Fruit fly (Drosophila melanogaster) whole organism, prepupa: Measurements from ENCODE around the gene ago.

Experiments
- Blimp-1 ChIP-seq: fragments of 200-800 bp; sonication (Bioruptor generic); optimal IDR thresholded peaks from 3 replicates; lab custom pipeline; 2017; ENCODE audit warnings: missing biosample characterization, missing genetic modification characterization, mild to moderate bottlenecking, moderate library complexity, missing genetic modification reagents
- CG10631 ChIP-seq: fragments of 200-800 bp; sonication (Bioruptor generic); optimal IDR thresholded peaks from 2 replicates; lab custom pipeline; 2016; ENCODE audit warnings: missing biosample characterization, missing genetic modification characterization
- CG11902 ChIP-seq: fragments of 200-800 bp; sonication (Bioruptor generic); optimal IDR thresholded peaks from 3 replicates; lab custom pipeline; 2016; ENCODE audit warnings: missing biosample characterization, missing genetic modification characterization
- CG16779 ChIP-seq: fragments of 200-800 bp; sonication (Bioruptor generic); optimal IDR thresholded peaks from 3 replicates; lab custom pipeline; 2017; ENCODE audit warnings: missing biosample characterization, mild to moderate bottlenecking, missing genetic modification characterization
- CG3032 ChIP-seq: fragments of 200-800 bp; optimal IDR thresholded peaks from 2 replicates; lab custom pipeline; 2019; ENCODE audit warnings: missing biosample characterization, mild to moderate bottlenecking, missing genetic modification characterization, moderate library complexity
- CG31627 ChIP-seq: fragments of 200-800 bp; sonication (Bioruptor generic); optimal IDR thresholded peaks from 3 replicates; lab custom pipeline; 2016; ENCODE audit warnings: missing biosample characterization, missing genetic modification characterization
- CG32006 ChIP-seq: fragments of 200-800 bp; sonication (Bioruptor generic); optimal IDR thresholded peaks from 3 replicates; lab custom pipeline; 2017; ENCODE audit warnings: missing biosample characterization, mild to moderate bottlenecking, missing genetic modification characterization
- CG34406 ChIP-seq: fragments of 200-800 bp; sonication (Bioruptor generic); optimal IDR thresholded peaks from 3 replicates; lab custom pipeline; 2016; ENCODE audit warnings: missing biosample characterization, missing genetic modification characterization
- CG3919 ChIP-seq: fragments of 200-800 bp; sonication (Bioruptor generic); optimal IDR thresholded peaks from 3 replicates; lab custom pipeline; 2016; ENCODE audit warnings: missing biosample characterization, missing genetic modification characterization
- CG4318 ChIP-seq: fragments of 200-800 bp; sonication (Bioruptor generic); optimal IDR thresholded peaks from 3 replicates; lab custom pipeline; 2017; ENCODE audit warnings: missing biosample characterization, mild to moderate bottlenecking, missing genetic modification characterization
- CG6163 ChIP-seq: fragments of 200-800 bp; sonication (Bioruptor generic); IDR thresholded peaks from 3 replicates; pipeline ENCODE4 v1.3.6; 2022; ENCODE audit warnings: missing biosample characterization, missing genetic modification characterization
- CG6276 ChIP-seq: fragments of 200-800 bp; sonication (Bioruptor generic); optimal IDR thresholded peaks from 2 replicates; lab custom pipeline; 2017; ENCODE audit warnings: missing biosample characterization, mild to moderate bottlenecking, missing genetic modification characterization
- CG6792 ChIP-seq: fragments of 200-800 bp; sonication (Bioruptor generic); optimal IDR thresholded peaks from 3 replicates; lab custom pipeline; 2016; ENCODE audit warnings: missing biosample characterization, missing genetic modification characterization
- CG7368 ChIP-seq: fragments of 200-800 bp; sonication (Bioruptor generic); optimal IDR thresholded peaks from 3 replicates; lab custom pipeline; 2016; ENCODE audit warnings: missing biosample characterization, missing genetic modification characterization
- CG8319 ChIP-seq: fragments of 200-800 bp; sonication (Bioruptor generic); optimal IDR thresholded peaks from 3 replicates; lab custom pipeline; 2016; ENCODE audit warnings: missing biosample characterization, missing genetic modification characterization
- CG9139 ChIP-seq: fragments of 200-800 bp; sonication (Bioruptor generic); optimal IDR thresholded peaks from 3 replicates; lab custom pipeline; 2017; ENCODE audit warnings: missing biosample characterization, mild to moderate bottlenecking, missing genetic modification characterization
- Eip75B ChIP-seq: fragments of 200-800 bp; sonication (Bioruptor generic); optimal IDR thresholded peaks from 3 replicates; lab custom pipeline; 2016; ENCODE audit warnings: missing biosample characterization, missing genetic modification characterization
- Eip78C ChIP-seq: fragments of 200-800 bp; sonication (Bioruptor generic); peaks from one replicate; lab custom pipeline; 2016; ENCODE audit warnings: missing biosample characterization, missing genetic modification characterization
- Eip93F ChIP-seq: fragments of 200-800 bp; sonication (Bioruptor generic); optimal IDR thresholded peaks from 2 replicates; lab custom pipeline; 2016; ENCODE audit warnings: missing biosample characterization, mild to moderate bottlenecking, missing genetic modification characterization
- Ets21C ChIP-seq: fragments of 200-800 bp; sonication (Bioruptor generic); optimal IDR thresholded peaks from 3 replicates; lab custom pipeline; 2016; ENCODE audit warnings: missing biosample characterization, missing genetic modification characterization
- Ets96B ChIP-seq: fragments of 200-800 bp; optimal IDR thresholded peaks from 2 replicates; lab custom pipeline; 2019; ENCODE audit warnings: missing biosample characterization, mild to moderate bottlenecking, missing genetic modification characterization, moderate library complexity
- Hr39 ChIP-seq: fragments of 200-800 bp; sonication (Bioruptor generic); optimal IDR thresholded peaks from 2 replicates; lab custom pipeline; 2016; ENCODE audit warnings: missing biosample characterization, missing genetic modification characterization
- Hr4 ChIP-seq: fragments of 200-800 bp; sonication (Bioruptor generic); optimal IDR thresholded peaks from 3 replicates; lab custom pipeline; 2016; ENCODE audit warnings: missing biosample characterization, missing genetic modification characterization
- Lpt ChIP-seq: fragments of 200-800 bp; sonication (Bioruptor generic); optimal IDR thresholded peaks from 3 replicates; lab custom pipeline; 2016; ENCODE audit warnings: missing biosample characterization, missing genetic modification characterization
- Sox14 ChIP-seq: fragments of 200-800 bp; sonication (Bioruptor generic); optimal IDR thresholded peaks from 3 replicates; lab custom pipeline; 2016; ENCODE audit warnings: missing biosample characterization, missing genetic modification characterization
- achi ChIP-seq: fragments of 200-800 bp; sonication (Bioruptor generic); optimal IDR thresholded peaks from 3 replicates; lab custom pipeline; 2016; ENCODE audit warnings: missing biosample characterization, missing genetic modification characterization
- acj6 ChIP-seq: fragments of 200-800 bp; sonication (Bioruptor generic); optimal IDR thresholded peaks from 3 replicates; lab custom pipeline; 2016; ENCODE audit warnings: missing biosample characterization, missing genetic modification characterization
- cyc ChIP-seq: fragments of 200-800 bp; sonication (Bioruptor generic); optimal IDR thresholded peaks from 3 replicates; lab custom pipeline; 2016; ENCODE audit warnings: missing biosample characterization, missing genetic modification characterization
- dsx ChIP-seq: fragments of 200-800 bp; optimal IDR thresholded peaks from 3 replicates; lab custom pipeline; 2019; ENCODE audit warnings: missing biosample characterization, mild to moderate bottlenecking, missing genetic modification characterization, moderate library complexity; ENCODE audit not compliant: poor library complexity, severe bottlenecking
- eg ChIP-seq: fragments of 200-800 bp; sonication (Bioruptor generic); IDR thresholded peaks from 3 replicates; pipeline ENCODE4 v1.3.6; 2022; ENCODE audit warnings: missing biosample characterization, missing genetic modification characterization
- fd59A ChIP-seq: fragments of 200-800 bp; sonication (Bioruptor generic); optimal IDR thresholded peaks from 2 replicates; lab custom pipeline; 2017; ENCODE audit warnings: missing biosample characterization, mild to moderate bottlenecking, missing genetic modification characterization, missing genetic modification reagents
- fkh ChIP-seq: fragments of 200-800 bp; sonication (Bioruptor generic); optimal IDR thresholded peaks from 3 replicates; lab custom pipeline; 2017; ENCODE audit warnings: missing biosample characterization, mild to moderate bottlenecking, missing genetic modification characterization, moderate library complexity
- net ChIP-seq: fragments of 200-800 bp; sonication (Bioruptor generic); optimal IDR thresholded peaks from 3 replicates; lab custom pipeline; 2016; ENCODE audit warnings: missing biosample characterization, missing genetic modification characterization
- salr ChIP-seq, 2 experiments: fragments of 200-800 bp; sonication (Bioruptor generic); optimal IDR thresholded peaks; 3 replicates each; lab custom pipeline; 2016 to 2018; ENCODE audit warnings: missing biosample characterization in 2 of 2, missing genetic modification characterization in 2 of 2, mild to moderate bottlenecking in 1 of 2
- spab ChIP-seq: fragments of 200-800 bp; sonication (Bioruptor generic); optimal IDR thresholded peaks from 2 replicates; lab custom pipeline; 2017; ENCODE audit warnings: missing biosample characterization, mild to moderate bottlenecking, missing genetic modification characterization, missing genetic modification reagents
- ss ChIP-seq, 2 experiments: fragments of 200-800 bp; sonication (Bioruptor generic); optimal IDR thresholded peaks; 2 replicates in 1 of 2; 3 replicates in 1 of 2; lab custom pipeline; 2017 to 2018; ENCODE audit warnings: mild to moderate bottlenecking in 2 of 2, missing biosample characterization in 2 of 2, missing genetic modification characterization in 2 of 2, moderate library complexity in 1 of 2
- svp ChIP-seq: fragments of 200-800 bp; sonication (Bioruptor generic); peaks from one replicate; lab custom pipeline; 2016; ENCODE audit warnings: missing biosample characterization, missing genetic modification characterization
- topi ChIP-seq: fragments of 200-800 bp; sonication (Bioruptor generic); optimal IDR thresholded peaks from 3 replicates; lab custom pipeline; 2016; ENCODE audit warnings: missing biosample characterization, missing genetic modification characterization
- vri ChIP-seq: fragments of 200-800 bp; sonication (Bioruptor generic); optimal IDR thresholded peaks from 3 replicates; lab custom pipeline; 2016; ENCODE audit warnings: missing biosample characterization, mild to moderate bottlenecking, missing genetic modification characterization

The ago gene

dm6 chr3L:4259102-4259558 lies 5.0 kb upstream of the ago start, which contains the start of the genes CG15011 and CG1309 (continued):
- TF ChIP-seq fd59A (peak; percentile 57), Eip75B (GFP tag; lab: Kevin White, UChicago) (peak; percentile 86), topi (GFP tag; lab: Kevin White, UChicago) (peak; percentile 82), ss (GFP tag; optimal IDR thresholded peaks at IDR 0.05; lab: Kevin White, UChicago) (peak; percentile 49 to 75), Ets21C (GFP tag; lab: Kevin White, UChicago) (peak; percentile 83), CG8319 (peak; percentile 67), CG11902 (peak; percentile 68), eg (GFP tag; lab: Robert Waterston, UW) (peak; percentile 63; the same call in 2 of the 3 replicates), Sox14 (GFP tag; lab: Kevin White, UChicago) (peak; percentile 86), cyc (GFP tag; lab: Kevin White, UChicago) (peak; percentile 86), CG16779 (tag; lab: Kevin White, UChicago) (no peak), CG9139 (GFP tag; lab: Kevin White, UChicago) (no peak), Lpt (GFP tag; lab: Kevin White, UChicago) (peak; percentile 65), spab (GFP tag; lab: Kevin White, UChicago) (no peak), CG34406 (GFP tag; lab: Kevin White, UChicago) (peak; percentile 76), Hr4 (GFP tag; lab: Kevin White, UChicago) (peak; percentile 84), svp (GFP tag; lab: Kevin White, UChicago) (peak; percentile 99), CG31627 (GFP tag; lab: Kevin White, UChicago) (peak; percentile 89), Hr39 (GFP tag; lab: Kevin White, UChicago) (peak; percentile 89), CG4318 (GFP tag; lab: Kevin White, UChicago) (no peak), CG7368 (GFP tag; lab: Kevin White, UChicago) (peak; percentile 26), CG6792 (GFP tag; lab: Kevin White, UChicago) (peak; percentile 72)
- TF ChIP-seq, all 60 proteins: peak for 49

- TF ChIP-seq Blimp-1 (GFP tag; lab: Kevin White, UChicago) (no peak), dsx (GFP tag; lab: Kevin White, UChicago) (peak; percentile 66), Eip78C (GFP tag; lab: Kevin White, UChicago) (peak; percentile 44), Eip75B (GFP tag; lab: Kevin White, UChicago) (no peak), achi (GFP tag; lab: Kevin White, UChicago) (no peak), fkh (GFP tag; lab: Kevin White, UChicago) (peak; percentile 73), Sox14 (GFP tag; lab: Kevin White, UChicago) (peak; percentile 38), svp (GFP tag; lab: Kevin White, UChicago) (peak; percentile 92)
Measured at dm6 chr3L:4253611-4254300, 350 bp downstream of the ago start.

- TF ChIP-seq CG8319: peak; percentile 21
- TF ChIP-seq topi (GFP tag; lab: Kevin White, UChicago): no peak
- no peak for TF ChIP-seq CG6276 (GFP tag; lab: Kevin White, UChicago)
- no peak for TF ChIP-seq Eip75B (GFP tag; lab: Kevin White, UChicago)
- TF ChIP-seq fd59A: peak; percentile 25
- TF ChIP-seq Sox14 (GFP tag; lab: Kevin White, UChicago): peak; percentile 53
- TF ChIP-seq svp (GFP tag; lab: Kevin White, UChicago): peak; percentile 95
- peak; percentile 25 for TF ChIP-seq CG3919
- peak; percentile 72 for TF ChIP-seq Eip78C (GFP tag; lab: Kevin White, UChicago)
- no peak for TF ChIP-seq Eip93F (GFP tag; lab: Kevin White, UChicago)
- TF ChIP-seq Ets21C (GFP tag; lab: Kevin White, UChicago): peak; percentile 9
- peak; percentile 33 for TF ChIP-seq CG32006 (GFP tag; lab: Kevin White, UChicago)
- no peak for TF ChIP-seq CG3032 (tag; lab: Kevin White, UChicago)
- peak; percentile 23 for TF ChIP-seq Hr39 (GFP tag; lab: Kevin White, UChicago)
- TF ChIP-seq CG6163 (GFP tag; lab: Robert Waterston, UW): peak; percentile 33; the same call in 1 of the 3 replicates
- TF ChIP-seq acj6 (GFP tag; lab: Kevin White, UChicago): peak; percentile 9
- peak; percentile 16 for TF ChIP-seq spab (GFP tag; lab: Kevin White, UChicago)
- TF ChIP-seq ss (GFP tag; optimal IDR thresholded peaks at IDR 0.05; lab: Kevin White, UChicago): peak in 1 of 2 experiments; percentile 6
- peak; percentile 50 for TF ChIP-seq CG6792 (GFP tag; lab: Kevin White, UChicago)
- peak; percentile 30 for TF ChIP-seq net (GFP tag; lab: Kevin White, UChicago)
- no peak for TF ChIP-seq salr (GFP tag; optimal IDR thresholded peaks at IDR 0.05; lab: Kevin White, UChicago)
- TF ChIP-seq CG10631 (GFP tag; lab: Kevin White, UChicago): peak; percentile 30
- TF ChIP-seq Ets96B: peak; percentile 0
- peak; percentile 69 for TF ChIP-seq vri (GFP tag; lab: Kevin White, UChicago)
Measured at dm6 chr3L:4252862-4253610, 1.1 kb downstream of the ago start.
